In genomic region chr2L:10672989-10673388, dm6 we compare ENCODE assay signal across 4 fruit fly cellular contexts.
A peak's percentile ranks its signal among the peaks of the same experiment; 100 is the strongest.
TF ChIP-seq lines count a peak whose summit lies in the region.

No protein-coding gene starts in this region.

- TF ChIP-seq CTCF in whole organism, embryonic (GFP tag; optimal IDR thresholded peaks at IDR 0.05; lab: Kevin White, UChicago) = no peak

TF ChIP-seq in whole organism, embryonic, 481 proteins besides CTCF, POLR2A, EP300 and RAD21:
- TF ChIP-seq nom (GFP tag; optimal IDR thresholded peaks at IDR 0.05; lab: Kevin White, UChicago) (peak; percentile 17), Dp (GFP tag; optimal IDR thresholded peaks at IDR 0.05; lab: Kevin White, UChicago) (no peak), HLH4C (GFP tag; IDR thresholded peaks at IDR 0.05; lab: Robert Waterston, UW; ENCODE audit: partially characterized antibody) (no peak)

TF ChIP-seq in whole organism, prepupa, 60 proteins besides CTCF, POLR2A, EP300 and RAD21 (continues in another document):
- TF ChIP-seq Sox15 (GFP tag; optimal IDR thresholded peaks at IDR 0.05; lab: Kevin White, UChicago) (no peak), dsx (GFP tag; optimal IDR thresholded peaks at IDR 0.05; lab: Kevin White, UChicago; ENCODE audit: poor library complexity, severe bottlenecking) (peak; percentile 46), achi (GFP tag; optimal IDR thresholded peaks at IDR 0.05; lab: Kevin White, UChicago) (peak; percentile 28), CG9139 (GFP tag; optimal IDR thresholded peaks at IDR 0.05; lab: Kevin White, UChicago) (peak; percentile 17), CG11762 (GFP tag; optimal IDR thresholded peaks at IDR 0.05; lab: Kevin White, UChicago; ENCODE audit: insufficient read depth) (peak; percentile 22), Blimp-1 (GFP tag; optimal IDR thresholded peaks at IDR 0.05; lab: Kevin White, UChicago) (no peak), pdm3 (GFP tag; optimal IDR thresholded peaks at IDR 0.05; lab: Kevin White, UChicago) (no peak), Met (GFP tag; optimal IDR thresholded peaks at IDR 0.05; lab: Kevin White, UChicago) (no peak), CG6854 (GFP tag; optimal IDR thresholded peaks at IDR 0.05; lab: Kevin White, UChicago) (no peak), spab (GFP tag; optimal IDR thresholded peaks at IDR 0.05; lab: Kevin White, UChicago) (peak; percentile 40), CG8319 (GFP tag; optimal IDR thresholded peaks at IDR 0.05; lab: Kevin White, UChicago) (no peak), lz (GFP tag; optimal IDR thresholded peaks at IDR 0.05; lab: Kevin White, UChicago) (no peak), CG6276 (GFP tag; optimal IDR thresholded peaks at IDR 0.05; lab: Kevin White, UChicago) (peak; percentile 21), Eip75B (GFP tag; optimal IDR thresholded peaks at IDR 0.05; lab: Kevin White, UChicago) (no peak), cyc (GFP tag; optimal IDR thresholded peaks at IDR 0.05; lab: Kevin White, UChicago) (no peak), CG34406 (GFP tag; optimal IDR thresholded peaks at IDR 0.05; lab: Kevin White, UChicago) (peak; percentile 27), CG8119 (GFP tag; IDR thresholded peaks at IDR 0.05; lab: Robert Waterston, UW) (peak; percentile 46; the same call in 2 of the 3 replicates), Ets21C (GFP tag; optimal IDR thresholded peaks at IDR 0.05; lab: Kevin White, UChicago) (no peak), CG8632 (GFP tag; optimal IDR thresholded peaks at IDR 0.05; lab: Kevin White, UChicago) (no peak), Eip78C (GFP tag; lab: Kevin White, UChicago) (peak; percentile 92), CG6792 (GFP tag; optimal IDR thresholded peaks at IDR 0.05; lab: Kevin White, UChicago) (peak; percentile 6), CG11294 (GFP tag; IDR thresholded peaks at IDR 0.05; lab: Robert Waterston, UW) (no peak), CG16779 (tag; optimal IDR thresholded peaks at IDR 0.05; lab: Kevin White, UChicago) (no peak), CG6808 (GFP tag; optimal IDR thresholded peaks at IDR 0.05; lab: Kevin White, UChicago) (peak; percentile 37), Sox14 (GFP tag; optimal IDR thresholded peaks at IDR 0.05; lab: Kevin White, UChicago) (no peak), CG15336 (GFP tag; IDR thresholded peaks at IDR 0.05; lab: Robert Waterston, UW) (0 out of 2 replicates have a peak, but pooled peaks have one; percentile 43), CG7368 (GFP tag; optimal IDR thresholded peaks at IDR 0.05; lab: Kevin White, UChicago) (no peak), Eip93F (GFP tag; optimal IDR thresholded peaks at IDR 0.05; lab: Kevin White, UChicago) (no peak), Hr38 (GFP tag; optimal IDR thresholded peaks at IDR 0.05; lab: Kevin White, UChicago) (no peak)

TF ChIP-seq in whole organism, pupa, 21 proteins besides CTCF, POLR2A, EP300 and RAD21:
- no peak for TF ChIP-seq CG34367 (tag; optimal IDR thresholded peaks at IDR 0.05; lab: Kevin White, UChicago)
- peak; percentile 33 for TF ChIP-seq CG9948 (tag; optimal IDR thresholded peaks at IDR 0.05; lab: Kevin White, UChicago)
- TF ChIP-seq CG17806 (tag; optimal IDR thresholded peaks at IDR 0.05; lab: Kevin White, UChicago) = peak; percentile 42
- TF ChIP-seq Snoo (tag; optimal IDR thresholded peaks at IDR 0.05; lab: Kevin White, UChicago) = no peak
- TF ChIP-seq CG10348 (GFP tag; IDR thresholded peaks at IDR 0.05; lab: Robert Waterston, UW) = no peak
- TF ChIP-seq Ets98B (GFP tag; IDR thresholded peaks at IDR 0.05; lab: Robert Waterston, UW) = no peak
- TF ChIP-seq CG15710 (tag; optimal IDR thresholded peaks at IDR 0.05; lab: Kevin White, UChicago) = peak; percentile 24
- TF ChIP-seq CG4496 (GFP tag; IDR thresholded peaks at IDR 0.05; lab: Robert Waterston, UW) = peak; percentile 52; the same call in 2 of the 3 replicates
- peak; percentile 69 for TF ChIP-seq CG8159 (tag; optimal IDR thresholded peaks at IDR 0.05; lab: Kevin White, UChicago)
- peak; percentile 40 for TF ChIP-seq CG8301 (tag; optimal IDR thresholded peaks at IDR 0.05; lab: Kevin White, UChicago)
- TF ChIP-seq CG32121 (GFP tag; IDR thresholded peaks at IDR 0.05; lab: Robert Waterston, UW) = no peak
- peak; percentile 42 for TF ChIP-seq CG14655 (GFP tag; optimal IDR thresholded peaks at IDR 0.05; lab: Kevin White, UChicago)
- TF ChIP-seq fd96Ca (GFP tag; IDR thresholded peaks at IDR 0.05; lab: Robert Waterston, UW) = no peak
- no peak for TF ChIP-seq Pif1A (GFP tag; optimal IDR thresholded peaks at IDR 0.05; lab: Kevin White, UChicago)
TF ChIP-seq in whole organism, pupa: peak in this region for 7.

TF ChIP-seq in whole organism, wandering third instar larva, 38 proteins besides CTCF, POLR2A, EP300 and RAD21:
- TF ChIP-seq Dif (GFP tag; optimal IDR thresholded peaks at IDR 0.05; lab: Kevin White, UChicago; ENCODE audit: partially characterized antibody) (no peak), h (GFP tag; optimal IDR thresholded peaks at IDR 0.05; lab: Kevin White, UChicago) (no peak), tai (GFP tag; optimal IDR thresholded peaks at IDR 0.05; lab: Kevin White, UChicago) (no peak), HLH106 (tag; optimal IDR thresholded peaks at IDR 0.05; lab: Kevin White, UChicago) (peak; percentile 9), usp (GFP tag; optimal IDR thresholded peaks at IDR 0.05; lab: Kevin White, UChicago) (no peak), sage (GFP tag; optimal IDR thresholded peaks at IDR 0.05; lab: Kevin White, UChicago) (no peak), psq (GFP tag; optimal IDR thresholded peaks at IDR 0.05; lab: Kevin White, UChicago) (peak; percentile 2), CG32264 (GFP tag; optimal IDR thresholded peaks at IDR 0.05; lab: Kevin White, UChicago) (no peak), sv (GFP tag; optimal IDR thresholded peaks at IDR 0.05; lab: Kevin White, UChicago) (no peak), Sp1 (GFP tag; optimal IDR thresholded peaks at IDR 0.05; lab: Kevin White, UChicago) (no peak), dsf (GFP tag; optimal IDR thresholded peaks at IDR 0.05; lab: Kevin White, UChicago; ENCODE audit: borderline replicate concordance) (no peak)
